Worm (Caenorhabditis elegans) whole organism, L1 larva: ENCODE measurements around the gene K05F1.1.

ENCODE experiments used
- hlh-4 ChIP-seq: sonication (generic microtip); optimal IDR thresholded peaks from 2 replicates; lab custom pipeline; 2016; ENCODE audit warnings: mild to moderate bottlenecking, missing genetic modification characterization, missing compliant biosample characterization
- lin-35 ChIP-seq, 2 experiments: fragments of 150-350 bp; optimal IDR thresholded peaks; 2 replicates each; lab custom pipeline; 2014; ENCODE audit warnings: missing biosample characterization in 2 of 2, missing genetic modification characterization in 2 of 2, missing genetic modification reagents in 2 of 2
- lsy-2 ChIP-seq, 2 experiments: fragments of 150-350 bp; optimal IDR thresholded peaks; 2 replicates each; lab custom pipeline; 2014; ENCODE audit warnings: missing biosample characterization in 2 of 2, missing genetic modification characterization in 2 of 2
- nhr-11 ChIP-seq: fragments of 150-350 bp; optimal IDR thresholded peaks from 2 replicates; lab custom pipeline; 2014; ENCODE audit warnings: missing biosample characterization, missing genetic modification characterization
- unc-86 ChIP-seq: sonication (generic microtip); optimal IDR thresholded peaks from 2 replicates; lab custom pipeline; 2016; ENCODE audit warnings: missing genetic modification characterization, missing compliant biosample characterization

DNA sequence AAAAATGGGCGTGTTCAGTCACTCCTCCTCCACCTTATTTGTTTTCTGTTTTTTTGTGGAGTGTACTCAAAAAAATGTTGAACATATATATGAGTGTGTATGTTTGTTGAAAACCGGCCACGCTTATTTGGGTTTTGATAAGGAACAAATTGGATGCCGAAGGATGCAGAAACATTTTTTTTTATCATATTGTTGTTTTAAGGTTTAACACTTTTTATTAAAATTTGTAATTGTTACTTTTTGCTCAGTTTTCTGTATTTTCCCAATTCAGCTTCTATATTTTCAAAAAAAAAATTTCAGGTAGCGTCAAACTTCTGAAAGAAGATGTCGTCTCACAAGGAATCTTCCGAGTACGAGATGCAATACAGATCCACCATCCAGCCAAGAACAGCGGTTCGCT, 35.9 kb upstream of the K05F1.1 start, which contains the start of gene ifb-1:
- TF ChIP-seq hlh-4 (tag; lab: Kevin White, UChicago) (no peak), lin-35 (GFP tag; optimal IDR thresholded peaks at IDR 0.05; lab: Kevin White, UChicago) (no peak), lsy-2 (tag; optimal IDR thresholded peaks at IDR 0.05; lab: Kevin White, UChicago) (no peak), nhr-11 (tag; lab: Kevin White, UChicago) (no peak), unc-86 (tag; lab: Kevin White, UChicago) (no peak)
